Fruit fly (Drosophila melanogaster) S2 (cell line): ENCODE measurements around the gene Grasp65.

Source experiments
- CG8478 ChIP-seq: fragments of >200 bp; optimal IDR thresholded peaks from 2 replicates; lab custom pipeline; 2018
- CTCF ChIP-seq, 2 experiments: fragments of >200 bp; optimal IDR thresholded peaks; 2 replicates each; lab custom pipeline; 2018

DNA sequence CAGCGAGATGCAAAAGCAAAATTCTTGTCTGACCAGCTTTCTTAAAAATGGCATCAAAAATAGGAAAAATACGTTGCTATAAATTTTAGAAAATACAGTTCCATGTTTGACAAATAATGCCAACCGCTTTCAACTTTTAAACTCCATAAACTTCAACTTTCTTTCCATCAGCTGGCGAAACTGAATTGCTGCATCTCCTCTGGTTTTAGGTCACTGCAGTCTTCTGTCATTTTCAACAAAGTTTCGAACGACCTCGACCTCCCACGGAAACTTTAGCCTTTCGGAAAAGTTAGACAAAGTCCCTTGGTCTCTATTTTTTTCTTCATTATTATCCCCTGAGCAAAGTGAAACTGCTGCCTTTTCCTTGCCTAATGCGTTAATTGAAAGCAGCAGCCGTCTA is 31.0 kb downstream of the Grasp65 start, which contains the start of gene CG42263:
- TF ChIP-seq CTCF (optimal IDR thresholded peaks at IDR 0.05; lab: Kevin White, UChicago), result no peak
- TF ChIP-seq CG8478 (lab: Kevin White, UChicago), result no peak
